Worm (Caenorhabditis elegans): ENCODE results near the gene ZK1290.14.

ZK1290.14 gene

DNA sequence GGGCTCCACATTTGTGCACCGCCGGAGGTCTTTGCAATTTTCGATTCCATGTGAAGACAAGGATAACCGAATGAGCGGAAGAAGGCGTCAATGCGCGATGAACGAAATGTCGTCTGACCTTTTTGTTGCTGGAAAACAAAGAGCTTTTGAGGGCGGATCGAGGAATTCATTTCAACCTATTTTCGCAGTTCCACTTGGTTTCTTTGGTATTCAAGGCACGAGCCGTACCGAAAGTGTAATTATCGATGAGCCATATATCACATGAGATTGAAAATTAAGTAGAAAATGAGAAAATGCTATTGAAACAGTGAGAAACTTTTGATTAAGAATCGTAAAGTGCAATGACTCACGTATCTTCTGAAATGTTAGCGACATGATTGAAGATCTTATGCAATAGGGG is 36.2 kb downstream of the ZK1290.14 start, which contains the start of gene glb-9:
Gene glb-9, minus strand, starts transcription at position 101 of the 400 bp plus-strand sequence.
- TF ChIP-seq peb-1 (tag; optimal IDR thresholded peaks at IDR 0.05): no peak
- no peak for TF ChIP-seq R02D3.7 (tag; optimal IDR thresholded peaks at IDR 0.05)
- TF ChIP-seq blmp-1 (tag; optimal IDR thresholded peaks at IDR 0.05; ENCODE audit: insufficient read depth): no peak
- TF ChIP-seq skn-1 (tag; optimal IDR thresholded peaks at IDR 0.05): no peak
- TF ChIP-seq ztf-1 (GFP tag; conservative IDR thresholded peaks at IDR 0.05): no peak
- TF ChIP-seq ztf-11 (tag; optimal IDR thresholded peaks at IDR 0.05): no peak
- TF ChIP-seq nhr-129 (tag; optimal IDR thresholded peaks at IDR 0.05): no peak
- TF ChIP-seq ztf-4 (tag; optimal IDR thresholded peaks at IDR 0.05): no peak
- no peak for TF ChIP-seq lsy-2 (tag; optimal IDR thresholded peaks at IDR 0.05)
- TF ChIP-seq ZK546.5 (tag; optimal IDR thresholded peaks at IDR 0.05): no peak
- TF ChIP-seq unc-39 (tag; optimal IDR thresholded peaks at IDR 0.05): no peak
- no peak for TF ChIP-seq sem-4 (tag; optimal IDR thresholded peaks at IDR 0.05)
- no peak for TF ChIP-seq ceh-82 (tag; optimal IDR thresholded peaks at IDR 0.05)
- TF ChIP-seq nhr-77 (tag; optimal IDR thresholded peaks at IDR 0.05): no peak

DNA sequence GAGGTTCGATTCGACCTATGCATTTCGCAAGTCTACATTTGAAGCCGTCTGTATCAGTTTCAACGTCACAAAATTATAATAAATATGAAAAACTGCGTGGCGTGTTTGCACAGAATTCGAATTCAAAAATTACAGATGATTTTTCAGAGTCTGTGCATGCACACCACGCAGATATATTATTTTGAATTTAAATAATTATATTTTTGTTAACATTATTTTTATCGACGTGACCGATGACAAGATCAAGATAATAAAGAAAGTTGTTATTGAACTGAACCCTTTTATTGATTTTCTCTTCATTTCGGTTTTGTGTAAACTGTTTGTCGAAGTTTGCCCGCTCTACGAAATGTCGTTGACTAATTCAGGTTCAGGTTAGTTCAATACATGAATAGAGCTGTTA is 50.4 kb downstream of the ZK1290.14 start, which contains the start of gene C28F5.1:
Gene C28F5.1, plus strand, starts transcription at position 301 of the 400 bp plus-strand sequence.
- TF ChIP-seq nhr-12 (tag; optimal IDR thresholded peaks at IDR 0.05) (no peak), sem-4 (tag; optimal IDR thresholded peaks at IDR 0.05) (no peak)

Measured in whole organism, L2 larva.